Worm (Caenorhabditis elegans) whole organism, early embryonic: Measurements from ENCODE around the gene srw-24.

Source experiments
- B0310.2 ChIP-seq: sonication (generic microtip); optimal IDR thresholded peaks from 2 replicates; lab custom pipeline; 2016; ENCODE audit warnings: mild to moderate bottlenecking, missing genetic modification characterization, missing compliant biosample characterization
- F13C5.2 ChIP-seq: sonication (generic microtip); optimal IDR thresholded peaks from 2 replicates; lab custom pipeline; 2017; ENCODE audit warnings: mild to moderate bottlenecking, missing genetic modification characterization, inconsistent platforms, missing compliant biosample characterization
- ama-1 ChIP-seq: fragments of 150-350 bp; optimal IDR thresholded peaks from 2 replicates; lab custom pipeline; 2014
- ceh-13 ChIP-seq: fragments of 200-800 bp; sonication (Bioruptor generic); optimal IDR thresholded peaks from 2 replicates; lab custom pipeline; 2018; ENCODE audit warnings: mild to moderate bottlenecking, missing genetic modification characterization, missing compliant biosample characterization
- flt-1 ChIP-seq: fragments of 200-800 bp; sonication (Bioruptor generic); IDR thresholded peaks from 2 replicates; pipeline ENCODE4 v1.3.6; 2022; ENCODE audit warnings: missing genetic modification characterization, missing compliant biosample characterization
- hmg-4 ChIP-seq: fragments of 200-800 bp; sonication (Bioruptor generic); optimal IDR thresholded peaks from 2 replicates; lab custom pipeline; 2018; ENCODE audit warnings: mild to moderate bottlenecking, missing genetic modification characterization, missing compliant biosample characterization
- scrt-1 ChIP-seq: fragments of 200-800 bp; sonication (Bioruptor generic); IDR thresholded peaks from 2 replicates; pipeline ENCODE4 v1.3.6; 2022; ENCODE audit warnings: missing genetic modification characterization, missing compliant biosample characterization
- tbx-37 ChIP-seq: fragments of 200-800 bp; sonication (Bioruptor generic); conservative IDR thresholded peaks from 2 replicates; pipeline ENCODE4 v1.3.6; 2022; ENCODE audit warnings: missing genetic modification reagents, missing genetic modification characterization, missing compliant biosample characterization
- tra-4 ChIP-seq: sonication (generic microtip); optimal IDR thresholded peaks from 2 replicates; lab custom pipeline; 2017; ENCODE audit warnings: missing genetic modification characterization, missing compliant biosample characterization

- no peak for TF ChIP-seq ceh-13 (GFP tag; lab: Kevin White, UChicago)
- TF ChIP-seq tra-4: no peak
- no peak for TF ChIP-seq ama-1 (lab: Kevin White, UChicago)
- no peak for TF ChIP-seq hmg-4
- no peak for TF ChIP-seq flt-1
- no peak for TF ChIP-seq scrt-1 (GFP tag; lab: Robert Waterston, UW)
- TF ChIP-seq B0310.2 (tag; lab: Kevin White, UChicago): no peak
- TF ChIP-seq tbx-37 (GFP tag; lab: Robert Waterston, UW): no peak
- TF ChIP-seq F13C5.2 (tag; lab: Kevin White, UChicago): no peak
Measured at ce11 chrV:15265814-15266213, 42.0 kb downstream of the srw-24 start, which contains the start of gene M01B2.13.
